Worm (Caenorhabditis elegans) whole organism, L1 larva: ENCODE results near the gene F11A5.15.

Experiments
- C04F5.9 ChIP-seq: sonication (generic microtip); optimal IDR thresholded peaks from 2 replicates; lab custom pipeline; 2016; ENCODE audit warnings: missing genetic modification characterization, missing compliant biosample characterization
- ceh-82 ChIP-seq, 3 experiments: fragments of 150-350 bp in 1 of 3; sonication (generic microtip) in 2 of 3; optimal IDR thresholded peaks; 2 replicates each; lab custom pipeline; 2014 to 2017; ENCODE audit warnings: missing biosample characterization in 3 of 3, missing genetic modification characterization in 3 of 3
- ces-1 ChIP-seq: fragments of 150-350 bp; optimal IDR thresholded peaks from 2 replicates; lab custom pipeline; 2014; ENCODE audit warnings: missing biosample characterization, missing genetic modification reagents, missing genetic modification characterization
- dpl-1 ChIP-seq, 3 experiments: fragments of 150-350 bp in 2 of 3; sonication (generic microtip) in 1 of 3; optimal IDR thresholded peaks; 2 replicates each; lab custom pipeline; 2014 to 2017; ENCODE audit warnings: missing biosample characterization in 3 of 3, missing genetic modification characterization in 3 of 3, missing genetic modification reagents in 3 of 3
- efl-3 ChIP-seq: fragments of 200-800 bp; sonication (Bioruptor generic); optimal IDR thresholded peaks from 2 replicates; lab custom pipeline; 2018; ENCODE audit warnings: mild to moderate bottlenecking, missing genetic modification characterization, missing compliant biosample characterization
- elt-2 ChIP-seq: sonication (generic microtip); optimal IDR thresholded peaks from 2 replicates; lab custom pipeline; 2016; ENCODE audit warnings: missing genetic modification characterization, mild to moderate bottlenecking, inconsistent platforms, missing compliant biosample characterization, missing genetic modification reagents
- fkh-8 ChIP-seq: sonication (generic microtip); optimal IDR thresholded peaks from 2 replicates; lab custom pipeline; 2016; ENCODE audit warnings: mild to moderate bottlenecking, missing genetic modification characterization, missing compliant biosample characterization
- hlh-4 ChIP-seq: sonication (generic microtip); optimal IDR thresholded peaks from 2 replicates; lab custom pipeline; 2016; ENCODE audit warnings: mild to moderate bottlenecking, missing genetic modification characterization, missing compliant biosample characterization
- hpl-2 ChIP-seq: fragments of 150-350 bp; optimal IDR thresholded peaks from 2 replicates; lab custom pipeline; 2014; ENCODE audit warnings: missing biosample characterization, missing genetic modification reagents, missing genetic modification characterization
- lin-14 ChIP-seq: fragments of 200-800 bp; sonication (Bioruptor generic); optimal IDR thresholded peaks from 2 replicates; lab custom pipeline; 2018; ENCODE audit warnings: mild to moderate bottlenecking, missing genetic modification characterization, moderate library complexity, missing compliant biosample characterization
- lin-39 ChIP-seq: fragments of 150-350 bp; optimal IDR thresholded peaks from 2 replicates; lab custom pipeline; 2014; ENCODE audit warnings: missing biosample characterization, missing genetic modification reagents, missing genetic modification characterization
- mef-2 ChIP-seq: fragments of 150-350 bp; optimal IDR thresholded peaks from 2 replicates; lab custom pipeline; 2014; ENCODE audit warnings: missing biosample characterization, missing genetic modification characterization
- nhr-20 ChIP-seq: sonication (generic microtip); optimal IDR thresholded peaks from 2 replicates; lab custom pipeline; 2016; ENCODE audit warnings: mild to moderate bottlenecking, missing genetic modification characterization, missing compliant biosample characterization
- nhr-85 ChIP-seq: sonication (generic microtip); peaks from one replicate; lab custom pipeline; 2016; ENCODE audit warnings: missing genetic modification characterization, inconsistent platforms, missing compliant biosample characterization
- nhr-90 ChIP-seq: sonication (generic microtip); optimal IDR thresholded peaks from 2 replicates; lab custom pipeline; 2016; ENCODE audit warnings: mild to moderate bottlenecking, missing genetic modification characterization, missing compliant biosample characterization; ENCODE audit not compliant: poor library complexity
- pqm-1 ChIP-seq: sonication (generic microtip); optimal IDR thresholded peaks from 3 replicates; lab custom pipeline; 2017; ENCODE audit warnings: missing biosample characterization, missing genetic modification characterization
- unc-130 ChIP-seq: fragments of 150-350 bp; optimal IDR thresholded peaks from 2 replicates; lab custom pipeline; 2017; ENCODE audit warnings: missing biosample characterization, missing genetic modification characterization, inconsistent platforms
- vab-15 ChIP-seq: sonication (generic microtip); optimal IDR thresholded peaks from 2 replicates; lab custom pipeline; 2017; ENCODE audit warnings: missing genotype, mild to moderate bottlenecking, missing genetic modification characterization, missing compliant biosample characterization
- xbp-1 ChIP-seq: sonication (generic microtip); optimal IDR thresholded peaks from 2 replicates; lab custom pipeline; 2016; ENCODE audit warnings: missing genetic modification characterization, missing compliant biosample characterization
- zip-4 ChIP-seq: fragments of 200-800 bp; sonication (Bioruptor generic); optimal IDR thresholded peaks from 2 replicates; lab custom pipeline; 2018; ENCODE audit warnings: mild to moderate bottlenecking, missing genetic modification characterization, moderate library complexity, missing compliant biosample characterization

F11A5.15 gene

ce11 chrV:16175757-16176156 lies 42.7 kb downstream of the F11A5.15 start, which contains the start of gene cyp-33D1:
Gene cyp-33D1, minus strand, starts transcription at chrV:16175857.
- TF ChIP-seq ces-1 (GFP tag; lab: Kevin White, UChicago) (no peak), C04F5.9 (no peak), efl-3 (GFP tag; lab: Kevin White, UChicago) (no peak), zip-4 (GFP tag; lab: Kevin White, UChicago) (no peak), ceh-82 (tag; optimal IDR thresholded peaks at IDR 0.05; lab: Kevin White, UChicago) (no peak), vab-15 (tag; lab: Kevin White, UChicago) (no peak), mef-2 (tag; lab: Kevin White, UChicago) (no peak), hpl-2 (GFP tag; lab: Kevin White, UChicago) (no peak), xbp-1 (tag; lab: Kevin White, UChicago) (no peak), lin-14 (GFP tag; lab: Kevin White, UChicago) (no peak), nhr-90 (tag; lab: Kevin White, UChicago) (no peak), unc-130 (no peak)

- TF ChIP-seq dpl-1 (GFP tag; optimal IDR thresholded peaks at IDR 0.05; lab: Kevin White, UChicago) (no peak), elt-2 (tag; lab: Kevin White, UChicago) (peak; percentile 79), pqm-1 (tag; lab: Kevin White, UChicago) (peak; percentile 74)
Measured at ce11 chrV:16175227-16175626, 43.2 kb downstream of the F11A5.15 start.

- TF ChIP-seq elt-2 (tag; lab: Kevin White, UChicago): peak; percentile 57
- TF ChIP-seq C04F5.9: no peak
- TF ChIP-seq pqm-1 (tag; lab: Kevin White, UChicago): peak; percentile 16
- TF ChIP-seq nhr-85 (tag; lab: Kevin White, UChicago): peak; percentile 14
- no peak for TF ChIP-seq nhr-20
Measured at ce11 chrV:16174109-16174508, 44.3 kb downstream of the F11A5.15 start.

- TF ChIP-seq fkh-8 (peak; percentile 18), lin-39 (tag; lab: Kevin White, UChicago) (no peak)
Measured at ce11 chrV:16171721-16172120, 46.7 kb downstream of the F11A5.15 start, which contains the start of gene K05D4.9. Gene K05D4.9, minus strand, starts transcription at chrV:16171821.

- TF ChIP-seq hlh-4 (tag; lab: Kevin White, UChicago) (peak; percentile 65), C04F5.9 (no peak)
- TF ChIP-seq, all 84 proteins: peak for 1
Measured at ce11 chrV:16169026-16169425, 49.4 kb downstream of the F11A5.15 start, which contains the start of gene str-111. Gene str-111, minus strand, starts transcription at chrV:16169126.
